Worm (Caenorhabditis elegans) whole organism, L1 larva: ENCODE measurements around the gene F36H5.10.

ENCODE experiments used
- lin-35 ChIP-seq, 2 experiments: fragments of 150-350 bp; optimal IDR thresholded peaks; 2 replicates each; lab custom pipeline; 2014; ENCODE audit warnings: missing biosample characterization in 2 of 2, missing genetic modification characterization in 2 of 2, missing genetic modification reagents in 2 of 2
- nhr-76 ChIP-seq: sonication (generic microtip); optimal IDR thresholded peaks from 2 replicates; lab custom pipeline; 2017; ENCODE audit warnings: missing biosample characterization, missing genetic modification characterization
- rnt-1 ChIP-seq: sonication (generic microtip); optimal IDR thresholded peaks from 2 replicates; lab custom pipeline; 2016; ENCODE audit warnings: mild to moderate bottlenecking, missing genetic modification characterization, moderate library complexity, missing compliant biosample characterization
- sptf-1 ChIP-seq: fragments of 150-350 bp; optimal IDR thresholded peaks from 2 replicates; lab custom pipeline; 2014; ENCODE audit warnings: missing biosample characterization, missing genetic modification characterization
- swsn-7 ChIP-seq: sonication (generic microtip); optimal IDR thresholded peaks from 2 replicates; lab custom pipeline; 2016; ENCODE audit warnings: missing genetic modification characterization, missing compliant biosample characterization
- unc-62 ChIP-seq: fragments of 150-350 bp; optimal IDR thresholded peaks from 2 replicates; lab custom pipeline; 2014; ENCODE audit warnings: missing biosample characterization, missing genetic modification reagents, missing genetic modification characterization
- ztf-4 ChIP-seq: fragments of 150-350 bp; optimal IDR thresholded peaks from 2 replicates; lab custom pipeline; 2014; ENCODE audit warnings: missing biosample characterization, missing genetic modification characterization

DNA sequence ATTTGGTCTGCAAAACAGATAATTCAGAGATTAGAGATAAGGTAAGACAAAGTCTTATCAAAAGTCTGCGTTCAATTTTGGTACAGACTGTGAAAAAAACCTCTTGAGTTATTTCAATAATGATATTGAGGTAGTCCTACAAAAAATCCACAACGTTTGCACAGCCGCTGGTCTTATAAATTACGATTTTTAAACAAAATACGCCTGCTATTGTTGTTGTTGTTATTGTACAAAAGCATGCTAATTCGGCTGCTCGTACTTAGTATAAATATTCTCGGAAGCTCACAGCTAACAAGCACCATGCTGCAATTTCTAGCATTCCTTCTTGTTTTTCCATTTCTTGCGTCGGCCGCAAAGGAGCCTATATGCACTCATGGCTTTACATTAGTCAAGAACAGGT is 12.9 kb upstream of the F36H5.10 start, which contains the start of gene clec-19:
- TF ChIP-seq swsn-7 (tag; lab: Kevin White, UChicago) (no peak), lin-35 (GFP tag; optimal IDR thresholded peaks at IDR 0.05; lab: Kevin White, UChicago) (no peak), sptf-1 (no peak), unc-62 (GFP tag; lab: Kevin White, UChicago) (no peak), nhr-76 (tag; lab: Kevin White, UChicago) (no peak), ztf-4 (no peak), rnt-1 (tag; lab: Kevin White, UChicago) (no peak)
